Fruit fly (Drosophila melanogaster): ENCODE measurements around the gene CG10958.

The CG10958 gene

dm6 chrX:8120939-8121338 is 11.1 kb upstream of the CG10958 start, which contains the start of gene CG2260 (continued):
- TF ChIP-seq Bdp1 (GFP tag; optimal IDR thresholded peaks at IDR 0.05) (no peak), Dfd (GFP tag; optimal IDR thresholded peaks at IDR 0.05) (no peak), CG14710 (tag; optimal IDR thresholded peaks at IDR 0.05) (peak; percentile 18), CG9797 (GFP tag; optimal IDR thresholded peaks at IDR 0.05) (peak; percentile 74), onecut (GFP tag; IDR thresholded peaks at IDR 0.05) (no peak), oc (tag; optimal IDR thresholded peaks at IDR 0.05) (no peak), Doc2 (GFP tag; IDR thresholded peaks at IDR 0.05) (no peak), vvl (GFP tag; IDR thresholded peaks at IDR 0.05) (peak; percentile 85), Atf3 (GFP tag; optimal IDR thresholded peaks at IDR 0.05) (no peak), E2f2 (GFP tag; IDR thresholded peaks at IDR 0.05) (peak; percentile 92), Dll (GFP tag; IDR thresholded peaks at IDR 0.05; ENCODE audit: partially characterized antibody) (0 out of 4 replicates have a peak, but pooled peaks have one; percentile 20), Sin3A (optimal IDR thresholded peaks at IDR 0.05) (peak; percentile 8), eve (GFP tag; optimal IDR thresholded peaks at IDR 0.05) (no peak), CG4282 (GFP tag; optimal IDR thresholded peaks at IDR 0.05) (no peak), Mrtf (GFP tag; IDR thresholded peaks at IDR 0.05) (no peak), YL-1 (GFP tag; optimal IDR thresholded peaks at IDR 0.05) (peak; percentile 6), Med (GFP tag) (peak; percentile 41), psq (GFP tag; optimal IDR thresholded peaks at IDR 0.05) (no peak), nau (GFP tag; optimal IDR thresholded peaks at IDR 0.05) (no peak), unc-4 (GFP tag; IDR thresholded peaks at IDR 0.05; ENCODE audit: partially characterized antibody) (peak; percentile 40), crp (GFP tag; optimal IDR thresholded peaks at IDR 0.05) (peak; percentile 41 to 91), scrt (GFP tag; optimal IDR thresholded peaks at IDR 0.05) (peak; percentile 20), CG13287 (GFP tag; IDR thresholded peaks at IDR 0.05; ENCODE audit: partially characterized antibody) (peak; percentile 27; the same call in 1 of the 2 replicates), cwo (GFP tag; optimal IDR thresholded peaks at IDR 0.05) (peak; percentile 49)

- TF ChIP-seq CG12071 (GFP tag; optimal IDR thresholded peaks at IDR 0.05) = no peak
- no peak for TF ChIP-seq CG7745 (tag; optimal IDR thresholded peaks at IDR 0.05)
- no peak for TF ChIP-seq CG6654 (GFP tag; optimal IDR thresholded peaks at IDR 0.05)
- no peak for TF ChIP-seq CG4707 (GFP tag; optimal IDR thresholded peaks at IDR 0.05)
- TF ChIP-seq CG9727 (GFP tag; optimal IDR thresholded peaks at IDR 0.05) = peak; percentile 40
- no peak for TF ChIP-seq her (GFP tag; optimal IDR thresholded peaks at IDR 0.05)
- no peak for TF ChIP-seq CG8765 (GFP tag; IDR thresholded peaks at IDR 0.05)
- TF ChIP-seq dmrt11E (tag; optimal IDR thresholded peaks at IDR 0.05) = peak; percentile 31
- no peak for TF ChIP-seq bowl (GFP tag; IDR thresholded peaks at IDR 0.05)
- TF ChIP-seq CG31441 (GFP tag; IDR thresholded peaks at IDR 0.05) = no peak
- peak; percentile 16 for TF ChIP-seq Sox102F (GFP tag; optimal IDR thresholded peaks at IDR 0.05)
- TF ChIP-seq CG1603 (tag; optimal IDR thresholded peaks at IDR 0.05) = peak; percentile 38
- peak; percentile 21 for TF ChIP-seq CG2678 (tag; optimal IDR thresholded peaks at IDR 0.05)
- TF ChIP-seq HHEX (GFP tag; optimal IDR thresholded peaks at IDR 0.05) = no peak
- no peak for TF ChIP-seq Antp (GFP tag; optimal IDR thresholded peaks at IDR 0.05)
- TF ChIP-seq vvl (GFP tag; IDR thresholded peaks at IDR 0.05) = no peak
- no peak for TF ChIP-seq CG14667 (GFP tag; IDR thresholded peaks at IDR 0.05)
- no peak for TF ChIP-seq sd (tag; optimal IDR thresholded peaks at IDR 0.05)
- no peak for TF ChIP-seq CrebB (tag; optimal IDR thresholded peaks at IDR 0.05)
- no peak for TF ChIP-seq CG3726 (GFP tag; IDR thresholded peaks at IDR 0.05)
- peak; percentile 48 for TF ChIP-seq CG14710 (tag; optimal IDR thresholded peaks at IDR 0.05)
- TF ChIP-seq chn (GFP tag; optimal IDR thresholded peaks at IDR 0.05) = no peak
- no peak for TF ChIP-seq pb (GFP tag; optimal IDR thresholded peaks at IDR 0.05)
- TF ChIP-seq Oli (tag; optimal IDR thresholded peaks at IDR 0.05) = peak; percentile 27
- TF ChIP-seq CG3163 (GFP tag; optimal IDR thresholded peaks at IDR 0.05) = no peak
- no peak for TF ChIP-seq CG15479 (GFP tag; optimal IDR thresholded peaks at IDR 0.05)
- TF ChIP-seq tio (GFP tag; optimal IDR thresholded peaks at IDR 0.05) = no peak
- TF ChIP-seq Six4 (GFP tag; optimal IDR thresholded peaks at IDR 0.05) = no peak
- no peak for TF ChIP-seq CG17802 (tag; optimal IDR thresholded peaks at IDR 0.05)
These were observed 9.3 kb upstream of the CG10958 start for dm6 chrX:8122834-8123233.

Data from whole organism, embryonic.